Fruit fly (Drosophila melanogaster) whole organism, embryonic: ENCODE measurements around the gene cni.

Experiments
- Bdp1 ChIP-seq: fragments of 200-800 bp; sonication (Bioruptor generic); optimal IDR thresholded peaks from 3 replicates; lab custom pipeline; 2016; ENCODE audit warnings: missing biosample characterization, missing genetic modification characterization
- CG11695 ChIP-seq: fragments of 200-800 bp; sonication (Bioruptor generic); IDR thresholded peaks from 3 replicates; pipeline ENCODE4 v1.3.6; 2022; ENCODE audit warnings: missing biosample characterization, missing genetic modification characterization
- CG12155 ChIP-seq: fragments of 200-800 bp; sonication (Bioruptor generic); optimal IDR thresholded peaks from 3 replicates; lab custom pipeline; 2016; ENCODE audit warnings: missing biosample characterization, missing genetic modification characterization
- CG12391 ChIP-seq: fragments of 200-800 bp; sonication (Bioruptor generic); optimal IDR thresholded peaks from 3 replicates; lab custom pipeline; 2018; ENCODE audit warnings: missing biosample characterization, mild to moderate bottlenecking, missing genetic modification characterization, moderate library complexity
- CG12942 ChIP-seq: fragments of 200-800 bp; sonication (Bioruptor generic); optimal IDR thresholded peaks from 3 replicates; lab custom pipeline; 2016; ENCODE audit warnings: missing biosample characterization, missing genetic modification characterization
- CG14441 ChIP-seq: fragments of 200-800 bp; sonication (Bioruptor generic); IDR thresholded peaks from 2 replicates; pipeline ENCODE4 v1.3.6; 2022; ENCODE audit warnings: missing biosample characterization, missing genetic modification characterization
- CG15269 ChIP-seq: fragments of 200-800 bp; sonication (Bioruptor generic); optimal IDR thresholded peaks from 2 replicates; lab custom pipeline; 2018; ENCODE audit warnings: missing biosample characterization, mild to moderate bottlenecking, missing genetic modification characterization, moderate library complexity
- CG17568 ChIP-seq: fragments of 200-800 bp; sonication (Bioruptor generic); optimal IDR thresholded peaks from 2 replicates; lab custom pipeline; 2018; ENCODE audit warnings: missing biosample characterization, mild to moderate bottlenecking, missing genetic modification characterization, moderate library complexity
- CG3065 ChIP-seq: fragments of 200-800 bp; sonication (Bioruptor generic); optimal IDR thresholded peaks from 2 replicates; lab custom pipeline; 2016; ENCODE audit warnings: missing biosample characterization, missing genetic modification characterization
- CG31388 ChIP-seq: fragments of 200-800 bp; sonication (Bioruptor generic); optimal IDR thresholded peaks from 2 replicates; lab custom pipeline; 2016; ENCODE audit warnings: missing biosample characterization, missing genetic modification characterization
- CG3838 ChIP-seq: fragments of 200-800 bp; sonication (Bioruptor generic); optimal IDR thresholded peaks from 3 replicates; lab custom pipeline; 2016; ENCODE audit warnings: missing biosample characterization, missing genetic modification characterization
- CG4360 ChIP-seq: fragments of 200-800 bp; sonication (Bioruptor generic); IDR thresholded peaks from 2 replicates; pipeline ENCODE4 v1.3.6; 2022; ENCODE audit warnings: missing biosample characterization, missing genetic modification characterization
- CG4707 ChIP-seq: fragments of 200-800 bp; sonication (Bioruptor generic); optimal IDR thresholded peaks from 2 replicates; lab custom pipeline; 2018; ENCODE audit warnings: missing biosample characterization, mild to moderate bottlenecking, missing genetic modification characterization, moderate library complexity
- CG8281 ChIP-seq: fragments of 200-800 bp; sonication (Bioruptor generic); optimal IDR thresholded peaks from 2 replicates; lab custom pipeline; 2018; ENCODE audit warnings: missing biosample characterization, mild to moderate bottlenecking, missing genetic modification characterization, moderate library complexity
- CG9609 ChIP-seq: fragments of 200-800 bp; sonication (Bioruptor generic); optimal IDR thresholded peaks from 3 replicates; lab custom pipeline; 2016; ENCODE audit warnings: missing biosample characterization, missing genetic modification characterization
- CG9817 ChIP-seq: fragments of 200-800 bp; sonication (Bioruptor generic); optimal IDR thresholded peaks from 2 replicates; lab custom pipeline; 2018; ENCODE audit warnings: missing biosample characterization, mild to moderate bottlenecking, missing genetic modification characterization, moderate library complexity
- CHES-1-like ChIP-seq: fragments of 200-800 bp; sonication (Bioruptor generic); optimal IDR thresholded peaks from 2 replicates; lab custom pipeline; 2016; ENCODE audit warnings: missing biosample characterization, missing genetic modification characterization
- Camta ChIP-seq: fragments of 200-800 bp; sonication (Bioruptor generic); optimal IDR thresholded peaks from 2 replicates; lab custom pipeline; 2016; ENCODE audit warnings: missing biosample characterization, missing genetic modification characterization
- Fer1 ChIP-seq: fragments of 200-800 bp; sonication (Bioruptor generic); optimal IDR thresholded peaks from 2 replicates; lab custom pipeline; 2017; ENCODE audit warnings: missing biosample characterization, mild to moderate bottlenecking, missing genetic modification characterization
- Lhr ChIP-seq: fragments of 200-800 bp; sonication (Bioruptor generic); optimal IDR thresholded peaks from 3 replicates; lab custom pipeline; 2017; ENCODE audit warnings: mild to moderate bottlenecking, missing biosample characterization, missing genetic modification reagents, missing genetic modification characterization
- Max ChIP-seq: fragments of 200-800 bp; sonication (Bioruptor generic); optimal IDR thresholded peaks from 2 replicates; lab custom pipeline; 2016; ENCODE audit warnings: missing biosample characterization, mild to moderate bottlenecking, missing genetic modification characterization
- Mes4 ChIP-seq: fragments of 200-800 bp; sonication (Bioruptor generic); optimal IDR thresholded peaks from 2 replicates; lab custom pipeline; 2016; ENCODE audit warnings: missing biosample characterization, missing genetic modification characterization
- Myb ChIP-seq: fragments of 200-800 bp; sonication (Bioruptor generic); optimal IDR thresholded peaks from 2 replicates; lab custom pipeline; 2016; ENCODE audit warnings: missing biosample characterization, missing genetic modification characterization
- Nf-YC ChIP-seq: fragments of 200-800 bp; optimal IDR thresholded peaks from 3 replicates; lab custom pipeline; 2019; ENCODE audit warnings: missing biosample characterization, mild to moderate bottlenecking, missing genetic modification characterization, moderate library complexity
- Rfx ChIP-seq: fragments of 200-800 bp; sonication (Bioruptor generic); IDR thresholded peaks from 2 replicates; pipeline ENCODE4 v1.3.6; 2022; ENCODE audit warnings: missing biosample characterization, missing genetic modification characterization
- Side ChIP-seq: fragments of 200-800 bp; sonication (Bioruptor generic); optimal IDR thresholded peaks from 2 replicates; lab custom pipeline; 2016; ENCODE audit warnings: missing biosample characterization, missing genetic modification characterization
- Six4 ChIP-seq: fragments of 200-800 bp; sonication (Bioruptor generic); optimal IDR thresholded peaks from 2 replicates; lab custom pipeline; 2016; ENCODE audit warnings: missing biosample characterization, missing genetic modification characterization
- Xrp1 ChIP-seq: fragments of 200-800 bp; sonication (Bioruptor generic); IDR thresholded peaks from 2 replicates; pipeline ENCODE4 v1.3.6; 2022; ENCODE audit warnings: missing biosample characterization, missing genetic modification characterization
- abd-A ChIP-seq: fragments of 200-800 bp; sonication (Bioruptor generic); optimal IDR thresholded peaks from 3 replicates; lab custom pipeline; 2019; ENCODE audit warnings: missing biosample characterization, mild to moderate bottlenecking, missing genetic modification characterization, moderate library complexity
- az2 ChIP-seq: fragments of 200-800 bp; sonication (Bioruptor generic); optimal IDR thresholded peaks from 3 replicates; lab custom pipeline; 2016; ENCODE audit warnings: missing biosample characterization, missing genetic modification characterization
- bowl ChIP-seq: fragments of 200-800 bp; sonication (Bioruptor generic); IDR thresholded peaks from 2 replicates; pipeline ENCODE4 v1.3.6; 2022; ENCODE audit warnings: missing biosample characterization, missing genetic modification characterization
- bsh ChIP-seq, 2 experiments: fragments of 200-800 bp; sonication (Bioruptor generic); optimal IDR thresholded peaks; 2 replicates each; lab custom pipeline; 2017 to 2018; ENCODE audit warnings: mild to moderate bottlenecking in 2 of 2, missing biosample characterization in 2 of 2, missing genetic modification characterization in 2 of 2, moderate library complexity in 1 of 2
- dmrt99B ChIP-seq: fragments of 200-800 bp; sonication (Bioruptor generic); optimal IDR thresholded peaks from 2 replicates; lab custom pipeline; 2018; ENCODE audit warnings: missing biosample characterization, mild to moderate bottlenecking, missing genetic modification characterization, moderate library complexity
- dysf ChIP-seq: fragments of 200-800 bp; sonication (Bioruptor generic); IDR thresholded peaks from 3 replicates; pipeline ENCODE4 v1.3.6; 2022; ENCODE audit warnings: missing biosample characterization, missing genetic modification characterization
- ewg ChIP-seq: fragments of 200-800 bp; sonication (Bioruptor generic); optimal IDR thresholded peaks from 3 replicates; lab custom pipeline; 2017; ENCODE audit warnings: mild to moderate bottlenecking, missing biosample characterization, missing genetic modification reagents, missing genetic modification characterization
- gcm ChIP-seq: fragments of 200-800 bp; sonication (Bioruptor generic); optimal IDR thresholded peaks from 2 replicates; lab custom pipeline; 2019; ENCODE audit warnings: missing biosample characterization, mild to moderate bottlenecking, missing genetic modification characterization, moderate library complexity
- hkb ChIP-seq, 2 experiments: fragments of 200-800 bp in 1 of 2; fragments of >200 bp in 1 of 2; sonication (Bioruptor generic) in 1 of 2; IDR thresholded peaks in 1 of 2; optimal IDR thresholded peaks in 1 of 2; 2 replicates each; pipeline versions ENCODE4 v1.3.6 to Lab custom; 2017 to 2022; ENCODE audit warnings: missing biosample characterization in 1 of 2, missing genetic modification characterization in 1 of 2
- kah ChIP-seq: fragments of 200-800 bp; sonication (Bioruptor generic); optimal IDR thresholded peaks from 2 replicates; lab custom pipeline; 2018; ENCODE audit warnings: missing biosample characterization, mild to moderate bottlenecking, missing genetic modification characterization
- luna ChIP-seq: fragments of 200-800 bp; sonication (Bioruptor generic); optimal IDR thresholded peaks from 2 replicates; lab custom pipeline; 2016; ENCODE audit warnings: missing biosample characterization, missing genetic modification characterization
- mirr ChIP-seq: fragments of 200-800 bp; sonication (Bioruptor generic); optimal IDR thresholded peaks from 3 replicates; lab custom pipeline; 2018; ENCODE audit warnings: missing biosample characterization, mild to moderate bottlenecking, missing genetic modification characterization
- otp ChIP-seq: fragments of 200-800 bp; sonication (Bioruptor generic); IDR thresholded peaks from 3 replicates; pipeline ENCODE4, ENCODE4 v1.3.6; 2022; ENCODE audit warnings: missing biosample characterization, missing genetic modification characterization
- salm ChIP-seq: fragments of 200-800 bp; sonication (Bioruptor generic); optimal IDR thresholded peaks from 2 replicates; lab custom pipeline; 2018; ENCODE audit warnings: missing biosample characterization, mild to moderate bottlenecking, missing genetic modification characterization
- sob ChIP-seq: fragments of 200-800 bp; sonication (Bioruptor generic); IDR thresholded peaks from 2 replicates; pipeline ENCODE4 v1.3.6; 2022; ENCODE audit warnings: missing biosample characterization, missing genetic modification characterization
- sqz ChIP-seq: fragments of 200-800 bp; sonication (Bioruptor generic); optimal IDR thresholded peaks from 3 replicates; lab custom pipeline; 2018; ENCODE audit warnings: missing biosample characterization, mild to moderate bottlenecking, missing genetic modification characterization
- tup ChIP-seq: fragments of 200-800 bp; sonication (Bioruptor generic); optimal IDR thresholded peaks from 2 replicates; lab custom pipeline; 2016; ENCODE audit warnings: missing biosample characterization, mild to moderate bottlenecking, missing genetic modification characterization, moderate library complexity
- vnd ChIP-seq: fragments of 200-800 bp; sonication (Bioruptor generic); IDR thresholded peaks from 3 replicates; pipeline ENCODE4 v1.3.6; 2022; ENCODE audit warnings: missing biosample characterization, missing genetic modification characterization; ENCODE audit not compliant: partially characterized antibody
- wek ChIP-seq: fragments of 200-800 bp; sonication (Bioruptor generic); optimal IDR thresholded peaks from 3 replicates; lab custom pipeline; 2018; ENCODE audit warnings: missing biosample characterization, mild to moderate bottlenecking, missing genetic modification characterization, moderate library complexity

Gene cni

DNA sequence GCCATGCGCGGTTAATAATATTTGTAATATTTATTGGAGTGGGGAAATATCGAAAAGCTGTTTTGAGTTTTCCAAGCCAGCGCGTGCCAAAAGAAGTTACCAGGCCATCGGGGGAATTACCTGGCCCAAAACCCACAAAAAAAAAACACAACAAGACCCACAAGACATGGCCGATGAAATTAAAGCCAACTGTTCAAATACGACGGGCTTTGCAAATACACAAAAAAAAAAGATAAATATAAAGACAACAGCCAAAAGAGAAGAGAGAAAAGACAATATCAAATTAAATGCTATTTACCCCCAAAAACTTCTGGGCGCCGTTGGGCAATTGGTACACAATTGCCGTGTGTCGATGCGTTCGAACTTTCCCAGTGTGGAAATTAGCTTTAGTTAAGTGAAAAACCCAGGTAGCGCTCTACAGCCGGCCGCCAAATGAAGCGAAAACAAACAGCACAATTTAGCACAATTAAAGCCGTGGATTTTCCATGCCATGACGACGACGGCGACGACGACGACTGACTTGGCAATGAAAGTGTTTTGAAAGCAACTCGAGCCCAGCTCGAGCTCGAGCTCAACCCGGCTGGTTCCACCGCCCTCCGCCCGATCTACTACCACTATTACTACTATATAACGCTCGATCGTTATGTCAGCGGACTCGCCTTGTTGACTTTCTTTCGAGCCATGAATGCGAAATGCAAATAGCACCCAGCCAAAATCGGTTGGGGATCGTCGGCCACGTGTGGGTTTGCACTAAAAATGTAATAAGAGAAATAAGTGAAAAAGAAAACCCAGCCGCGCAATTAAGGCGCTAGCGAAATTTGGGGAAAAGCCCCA lies 7.5 kb upstream of the cni start (continued):
- TF ChIP-seq wek (GFP tag; lab: Kevin White, UChicago) (peak; percentile 72), Xrp1 (GFP tag; lab: Robert Waterston, UW) (peak; percentile 35; the same call in 1 of the 2 replicates), CG4707 (GFP tag; lab: Kevin White, UChicago) (peak; percentile 54), Mes4 (GFP tag; lab: Kevin White, UChicago) (peak; percentile 9), CG3838 (GFP tag; lab: Kevin White, UChicago) (peak; percentile 44), abd-A (tag; lab: Kevin White, UChicago) (no peak), vnd (GFP tag; lab: Robert Waterston, UW) (no peak), CG14441 (GFP tag; lab: Robert Waterston, UW) (peak; percentile 45; the same call in 1 of the 2 replicates), CG9609 (GFP tag; lab: Kevin White, UChicago) (no peak), Nf-YC (tag; lab: Kevin White, UChicago) (no peak), CG12391 (tag; lab: Kevin White, UChicago) (peak; percentile 1), CG4360 (GFP tag; lab: Robert Waterston, UW) (peak; percentile 21; the same call in 1 of the 2 replicates), Lhr (GFP tag; lab: Kevin White, UChicago) (peak; percentile 10), Six4 (peak; percentile 18), Fer1 (GFP tag; lab: Kevin White, UChicago) (peak; percentile 72), CG17568 (peak; percentile 67), Bdp1 (GFP tag; lab: Kevin White, UChicago) (no peak), CG12942 (GFP tag; lab: Kevin White, UChicago) (peak; percentile 22), otp (GFP tag; lab: Robert Waterston, UW) (peak; percentile 36; the same call in 1 of the 3 replicates), CHES-1-like (GFP tag; lab: Kevin White, UChicago) (peak; percentile 11), sqz (GFP tag; lab: Kevin White, UChicago) (peak; percentile 53), kah (GFP tag; lab: Kevin White, UChicago) (peak; percentile 2), mirr (GFP tag; lab: Kevin White, UChicago) (no peak), dmrt99B (tag; lab: Kevin White, UChicago) (peak; percentile 37), CG12155 (peak; percentile 25), Max (GFP tag; lab: Kevin White, UChicago) (no peak), ewg (GFP tag; lab: Kevin White, UChicago) (peak; percentile 22), salm (peak; percentile 19), Rfx (GFP tag; lab: Robert Waterston, UW) (peak; percentile 55; the same call in 1 of the 2 replicates), bsh (GFP tag; optimal IDR thresholded peaks at IDR 0.05; lab: Kevin White, UChicago) (peak in 1 of 2 experiments; percentile 52), CG9817 (tag; lab: Kevin White, UChicago) (peak; percentile 18), az2 (GFP tag; lab: Kevin White, UChicago) (no peak), CG3065 (GFP tag; lab: Kevin White, UChicago) (no peak), CG8281 (no peak), CG11695 (peak; percentile 52; the same call in 2 of the 3 replicates), Myb (GFP tag; lab: Kevin White, UChicago) (peak; percentile 13), sob (GFP tag; lab: Robert Waterston, UW) (peak; percentile 38; the same call in 1 of the 2 replicates), luna (GFP tag; lab: Kevin White, UChicago) (peak; percentile 28), Side (peak; percentile 50), CG31388 (GFP tag; lab: Kevin White, UChicago) (no peak), gcm (peak; percentile 8), Camta (GFP tag; lab: Kevin White, UChicago) (peak; percentile 4), CG15269 (tag; lab: Kevin White, UChicago) (peak; percentile 43), tup (peak; percentile 46), bowl (GFP tag; lab: Robert Waterston, UW) (peak; percentile 4; the same call in 1 of the 2 replicates), hkb (optimal IDR thresholded peaks at IDR 0.05; lab: Kevin White, UChicago) (no peak), hkb (GFP tag; IDR thresholded peaks at IDR 0.05; lab: Robert Waterston, UW) (peak; percentile 57), dysf (GFP tag; lab: Robert Waterston, UW) (peak; percentile 37; the same call in 1 of the 3 replicates)
